Fruit fly (Drosophila melanogaster) whole organism, embryonic: Measurements from ENCODE around the gene nod.

ENCODE experiments used
- CG15269 ChIP-seq: fragments of 200-800 bp; sonication (Bioruptor generic); optimal IDR thresholded peaks from 2 replicates; lab custom pipeline; 2018; ENCODE audit warnings: missing biosample characterization, mild to moderate bottlenecking, missing genetic modification characterization, moderate library complexity
- CG4820 ChIP-seq: fragments of 200-800 bp; sonication (Bioruptor generic); optimal IDR thresholded peaks from 3 replicates; lab custom pipeline; 2016; ENCODE audit warnings: missing biosample characterization, missing genetic modification characterization
- Dad ChIP-seq: fragments of 200-800 bp; sonication (Bioruptor generic); optimal IDR thresholded peaks from 3 replicates; lab custom pipeline; 2016; ENCODE audit warnings: missing biosample characterization, missing genetic modification characterization
- TFAM ChIP-seq: fragments of 200-800 bp; sonication (Bioruptor generic); optimal IDR thresholded peaks from 2 replicates; lab custom pipeline; 2017; ENCODE audit warnings: missing biosample characterization, missing genetic modification characterization, inconsistent platforms
- Trl ChIP-seq, 3 experiments: fragments of >200 bp in 2 of 3; fragments of 200-800 bp in 1 of 3; sonication (Bioruptor generic) in 1 of 3; optimal IDR thresholded peaks; 2 replicates in 1 of 3; 3 replicates in 2 of 3; lab custom pipeline; 2016 to 2017; ENCODE audit warnings: missing biosample characterization in 1 of 3, missing genetic modification characterization in 1 of 3
- bbx ChIP-seq: fragments of 200-800 bp; sonication (Bioruptor generic); IDR thresholded peaks from 2 replicates; pipeline ENCODE4 v1.3.6; 2022; ENCODE audit warnings: missing biosample characterization, missing genetic modification characterization; ENCODE audit not compliant: partially characterized antibody
- bowl ChIP-seq: fragments of 200-800 bp; sonication (Bioruptor generic); IDR thresholded peaks from 2 replicates; pipeline ENCODE4 v1.3.6; 2022; ENCODE audit warnings: missing biosample characterization, missing genetic modification characterization
- crc ChIP-seq: fragments of 200-800 bp; sonication (Bioruptor generic); optimal IDR thresholded peaks from 2 replicates; lab custom pipeline; 2016; ENCODE audit warnings: missing biosample characterization, missing genetic modification characterization
- ftz-f1 ChIP-seq: fragments of 200-800 bp; sonication (Bioruptor generic); optimal IDR thresholded peaks from 2 replicates; lab custom pipeline; 2016; ENCODE audit warnings: missing biosample characterization, missing genetic modification characterization
- pros ChIP-seq: fragments of 200-800 bp; sonication (Bioruptor generic); optimal IDR thresholded peaks from 3 replicates; lab custom pipeline; 2019; ENCODE audit warnings: missing biosample characterization, mild to moderate bottlenecking, missing genetic modification characterization, moderate library complexity
- scrt ChIP-seq: fragments of 200-800 bp; sonication (Bioruptor generic); optimal IDR thresholded peaks from 2 replicates; lab custom pipeline; 2018; ENCODE audit warnings: missing biosample characterization, mild to moderate bottlenecking, missing genetic modification characterization, moderate library complexity
- sima ChIP-seq: fragments of 200-800 bp; sonication (Bioruptor generic); optimal IDR thresholded peaks from 2 replicates; lab custom pipeline; 2016; ENCODE audit warnings: missing biosample characterization, missing genetic modification characterization

DNA sequence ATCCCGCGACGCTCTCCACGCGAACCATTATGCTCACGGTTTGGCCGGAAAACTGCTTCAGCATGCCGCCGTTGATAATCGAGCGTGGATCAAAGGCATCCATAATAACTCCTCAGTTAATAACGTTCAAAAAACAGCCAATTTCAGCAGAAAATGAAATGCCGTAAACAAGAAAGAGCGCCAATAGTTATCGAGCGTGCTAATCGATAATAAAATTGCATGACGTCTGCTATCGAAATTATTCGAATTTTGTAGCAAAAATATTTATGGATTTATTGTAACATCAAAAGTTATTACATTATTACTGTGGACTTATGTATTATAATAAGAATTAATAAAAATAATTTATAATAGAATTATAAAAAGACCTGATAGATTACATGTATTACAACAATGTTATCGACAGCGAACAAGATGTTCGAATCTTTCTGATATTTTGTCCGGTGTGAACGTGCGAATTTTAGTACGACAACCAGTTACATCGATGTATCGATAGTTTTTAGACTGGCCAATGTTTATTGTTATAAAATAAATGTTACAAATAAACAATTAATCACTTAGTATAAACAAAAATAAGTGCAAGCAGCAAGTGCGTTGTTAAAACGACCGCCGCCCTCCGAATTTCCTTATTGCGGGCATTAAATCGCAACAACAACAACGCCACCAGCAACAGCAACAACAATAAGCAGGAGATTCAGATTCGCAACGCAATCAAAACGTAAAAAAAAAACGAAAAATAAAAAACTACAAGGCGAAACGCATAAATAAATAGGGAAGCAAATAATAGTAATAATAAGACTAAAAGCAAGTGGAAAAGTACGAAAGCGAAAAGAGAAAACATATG is 35.3 kb downstream of the nod start, which contains the start of the genes RPA3 and Met:
- TF ChIP-seq scrt: no peak
- TF ChIP-seq pros (GFP tag; lab: Kevin White, UChicago): no peak
- no peak for TF ChIP-seq Trl (optimal IDR thresholded peaks at IDR 0.05; lab: Kevin White, UChicago)
- TF ChIP-seq Trl (GFP tag; optimal IDR thresholded peaks at IDR 0.05; lab: Kevin White, UChicago): no peak
- TF ChIP-seq CG15269 (tag; lab: Kevin White, UChicago): no peak
- TF ChIP-seq bowl (GFP tag; lab: Robert Waterston, UW): no peak
- TF ChIP-seq crc (GFP tag; lab: Kevin White, UChicago): no peak
- TF ChIP-seq CG4820: no peak
- no peak for TF ChIP-seq ftz-f1
- TF ChIP-seq Dad (GFP tag; lab: Kevin White, UChicago): no peak
- no peak for TF ChIP-seq TFAM (GFP tag; lab: Kevin White, UChicago)
- TF ChIP-seq bbx (GFP tag; lab: Robert Waterston, UW): peak; percentile 76
- no peak for TF ChIP-seq sima (GFP tag; lab: Kevin White, UChicago)
